Worm (Caenorhabditis elegans) whole organism, young adult: Measurements from ENCODE around the gene bpl-1.

Experiments
- B0035.1 ChIP-seq: sonication (generic microtip); optimal IDR thresholded peaks from 2 replicates; lab custom pipeline; 2016; ENCODE audit warnings: missing genetic modification characterization, mild to moderate bottlenecking, missing compliant biosample characterization, missing genotype, missing genetic modification reagents
- F23B12.7 ChIP-seq: sonication (generic microtip); optimal IDR thresholded peaks from 2 replicates; lab custom pipeline; 2017; ENCODE audit warnings: missing genetic modification characterization, mild to moderate bottlenecking, missing compliant biosample characterization, antibody characterized with exemption, moderate library complexity; ENCODE audit not compliant: insufficient read depth
- ceh-27 ChIP-seq: fragments of 200-800 bp; sonication (Bioruptor generic); optimal IDR thresholded peaks from 2 replicates; lab custom pipeline; 2018; ENCODE audit warnings: mild to moderate bottlenecking, missing genetic modification characterization, moderate library complexity, missing compliant biosample characterization
- let-526 ChIP-seq: fragments of 200-800 bp; sonication (Bioruptor generic); IDR thresholded peaks from 2 replicates; pipeline ENCODE4 v1.3.6; 2022; ENCODE audit warnings: missing genetic modification reagents, missing genetic modification characterization, missing compliant biosample characterization
- nfya-1 ChIP-seq: sonication (generic microtip); optimal IDR thresholded peaks from 2 replicates; lab custom pipeline; 2017; ENCODE audit warnings: antibody characterized with exemption, missing compliant biosample characterization, missing genetic modification characterization, borderline replicate concordance; ENCODE audit not compliant: insufficient read depth
- nhr-27 ChIP-seq: fragments of 200-800 bp; sonication (Bioruptor generic); optimal IDR thresholded peaks from 2 replicates; lab custom pipeline; 2018; ENCODE audit warnings: mild to moderate bottlenecking, missing genetic modification characterization, moderate library complexity, missing compliant biosample characterization

DNA sequence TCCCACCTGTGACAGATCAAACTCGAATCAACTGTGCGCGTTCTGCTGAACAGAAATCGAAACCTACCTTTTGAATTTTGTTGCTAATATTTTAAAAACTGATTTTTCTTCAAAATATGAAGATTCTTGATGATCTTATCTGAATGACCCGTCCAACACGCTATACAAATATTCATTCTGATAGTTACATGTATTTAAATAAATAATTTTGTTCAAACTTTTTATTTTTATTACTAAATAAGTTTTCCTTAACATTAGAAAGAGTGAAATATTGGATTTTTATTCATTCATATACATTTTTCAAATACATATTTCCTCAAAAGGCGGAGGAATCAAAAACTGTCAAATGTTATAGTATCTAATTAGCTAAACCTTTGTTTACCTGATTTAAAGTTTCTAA is 6.0 kb upstream of the bpl-1 start, which contains the start of gene F13H8.8:
- TF ChIP-seq F23B12.7 (tag; lab: Kevin White, UChicago) (no peak), let-526 (GFP tag; lab: Robert Waterston, UW) (no peak), nfya-1 (no peak), ceh-27 (GFP tag; lab: Kevin White, UChicago) (no peak), nhr-27 (tag; lab: Kevin White, UChicago) (no peak), B0035.1 (tag; lab: Kevin White, UChicago) (no peak)
